Worm (Caenorhabditis elegans): Measurements from ENCODE around the gene epi-1.

Gene epi-1

ce11 chrIV:10718075-10718474 is 51.5 kb downstream of the epi-1 start:
- TF ChIP-seq elt-2 (tag; optimal IDR thresholded peaks at IDR 0.05) (no peak), ceh-82 (tag; optimal IDR thresholded peaks at IDR 0.05) (no peak), fkh-10 (GFP tag; optimal IDR thresholded peaks at IDR 0.05) (no peak), elt-1 (tag; optimal IDR thresholded peaks at IDR 0.05) (no peak), nhr-11 (tag; optimal IDR thresholded peaks at IDR 0.05) (no peak), snpc-4 (tag; optimal IDR thresholded peaks at IDR 0.05) (no peak), nhr-237 (tag; optimal IDR thresholded peaks at IDR 0.05) (no peak), nhr-28 (tag; optimal IDR thresholded peaks at IDR 0.05) (no peak)

DNA sequence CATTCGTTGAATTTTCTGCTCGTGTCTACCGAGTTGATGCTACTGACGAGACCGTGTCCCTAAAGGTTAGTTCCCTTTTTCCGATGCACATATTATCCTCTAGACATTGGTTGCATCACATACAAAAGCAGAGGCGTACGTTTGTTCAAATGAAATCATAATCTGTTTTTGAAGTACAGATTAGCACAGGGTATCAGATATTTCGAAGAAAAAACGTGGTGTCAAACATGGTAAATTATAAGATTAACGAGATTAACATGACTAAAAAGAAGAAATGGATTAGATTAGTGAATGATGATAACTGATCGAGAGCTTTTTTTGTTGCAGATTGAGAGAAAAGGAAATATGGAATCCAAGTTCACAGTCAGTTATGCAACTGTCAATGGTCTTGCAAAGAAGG is 52.2 kb downstream of the epi-1 start:
- no peak for TF ChIP-seq eor-1 (tag; optimal IDR thresholded peaks at IDR 0.05)
- no peak for TF ChIP-seq nhr-12 (tag; optimal IDR thresholded peaks at IDR 0.05)
- no peak for TF ChIP-seq snpc-4 (tag; optimal IDR thresholded peaks at IDR 0.05)
- no peak for TF ChIP-seq elt-2 (tag; optimal IDR thresholded peaks at IDR 0.05)
- no peak for TF ChIP-seq pqm-1 (tag; optimal IDR thresholded peaks at IDR 0.05)
- TF ChIP-seq ZK546.5 (tag; optimal IDR thresholded peaks at IDR 0.05) = no peak
- no peak for TF ChIP-seq nhr-76 (tag; optimal IDR thresholded peaks at IDR 0.05)
- no peak for TF ChIP-seq egl-5 (tag; optimal IDR thresholded peaks at IDR 0.05)
- TF ChIP-seq elt-3 (tag; optimal IDR thresholded peaks at IDR 0.05) = no peak
- TF ChIP-seq ztf-11 (tag; optimal IDR thresholded peaks at IDR 0.05) = no peak
- no peak for TF ChIP-seq ceh-16 (tag; optimal IDR thresholded peaks at IDR 0.05)
- no peak for TF ChIP-seq daf-12 (tag; optimal IDR thresholded peaks at IDR 0.05)
- no peak for TF ChIP-seq skn-1 (tag; optimal IDR thresholded peaks at IDR 0.05)
- no peak for TF ChIP-seq mml-1 (tag; optimal IDR thresholded peaks at IDR 0.05)
- TF ChIP-seq tbx-2 (tag; optimal IDR thresholded peaks at IDR 0.05) = no peak
- no peak for TF ChIP-seq nhr-25 (tag; optimal IDR thresholded peaks at IDR 0.05)

DNA sequence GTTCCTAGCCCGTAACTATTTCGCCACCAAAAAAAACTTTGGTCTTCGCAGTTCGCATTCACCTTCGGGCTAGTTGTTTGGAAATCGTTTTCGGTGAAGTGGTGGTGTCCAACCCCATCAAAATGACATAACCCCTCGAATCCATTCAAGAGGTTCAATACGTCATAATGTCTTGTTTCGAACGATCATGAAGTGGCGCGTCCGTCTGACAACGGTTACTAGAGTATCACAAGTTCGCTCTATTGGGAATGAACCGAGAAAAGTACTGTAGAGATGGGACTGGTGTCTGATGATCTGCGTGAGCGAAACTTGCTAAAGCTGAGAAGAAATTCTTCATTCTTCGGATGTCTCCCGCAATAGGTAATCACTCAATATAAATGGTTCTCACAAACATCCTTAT is 61.1 kb downstream of the epi-1 start, which contains the start of gene ZC168.2:
TSS of gene ZC168.2 (plus strand) at position 301 of the 400 bp plus-strand sequence.
- no peak for TF ChIP-seq egl-27 (tag; optimal IDR thresholded peaks at IDR 0.05)
